Fruit fly (Drosophila melanogaster) Kc167 (cell line): ENCODE results near the gene CG11498.

Experiments used
- Myc ChIP-seq: fragments of >200 bp; optimal IDR thresholded peaks from 2 replicates; lab custom pipeline; 2017; ENCODE audit warnings: missing external identifiers
- Sin3A ChIP-seq: fragments of >200 bp; optimal IDR thresholded peaks from 2 replicates; lab custom pipeline; 2018; ENCODE audit warnings: missing external identifiers
- h ChIP-seq: fragments of >200 bp; optimal IDR thresholded peaks from 3 replicates; lab custom pipeline; 2018; ENCODE audit warnings: missing external identifiers
- insv ChIP-seq: fragments of >200 bp; optimal IDR thresholded peaks from 3 replicates; lab custom pipeline; 2018; ENCODE audit warnings: missing external identifiers
- psq ChIP-seq: fragments of >200 bp; optimal IDR thresholded peaks from 2 replicates; lab custom pipeline; 2017; ENCODE audit warnings: missing external identifiers
- ttk ChIP-seq: sonication (Bioruptor generic); optimal IDR thresholded peaks from 2 replicates; lab custom pipeline; 2017; ENCODE audit warnings: missing external identifiers

CG11498 gene

DNA sequence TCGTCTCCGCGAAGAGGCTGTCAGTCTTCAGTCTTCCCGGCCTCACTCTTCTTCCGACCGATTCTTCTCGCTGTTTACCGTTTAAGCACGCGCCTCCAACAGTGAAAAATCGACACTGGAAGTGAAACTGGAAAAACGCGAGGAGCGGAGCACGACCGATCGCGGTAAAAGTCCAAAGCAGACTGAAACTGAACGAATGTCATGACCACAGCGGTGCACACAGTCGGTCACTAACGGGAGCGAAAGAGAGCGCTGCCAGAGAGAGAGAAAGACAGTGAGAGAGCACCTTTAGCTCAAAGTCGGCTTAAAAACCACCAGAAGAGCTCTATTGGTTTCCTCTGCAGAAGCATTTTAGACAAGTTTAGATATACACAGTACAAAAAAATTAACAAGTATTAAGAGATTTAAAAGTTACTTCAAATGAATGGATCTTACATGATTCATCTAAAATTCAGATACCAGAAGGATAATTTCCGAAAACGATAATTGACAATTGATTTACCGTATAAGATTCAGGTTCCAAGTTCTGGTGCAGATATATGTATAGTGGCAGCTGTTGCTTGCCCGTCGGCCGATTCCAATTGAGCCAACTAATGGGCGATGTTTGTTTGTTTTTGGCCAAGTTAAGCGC lies at the start of gene CG11498:
Gene CG11498, minus strand, starts transcription at position 162 of the 631 bp plus-strand sequence.
- no peak for TF ChIP-seq insv
- no peak for TF ChIP-seq h (lab: Kevin White, UChicago)
- TF ChIP-seq ttk (lab: Kevin White, UChicago): no peak
- TF ChIP-seq Myc (lab: Kevin White, UChicago): no peak
- TF ChIP-seq Sin3A: no peak
- TF ChIP-seq psq (lab: Kevin White, UChicago): no peak

DNA sequence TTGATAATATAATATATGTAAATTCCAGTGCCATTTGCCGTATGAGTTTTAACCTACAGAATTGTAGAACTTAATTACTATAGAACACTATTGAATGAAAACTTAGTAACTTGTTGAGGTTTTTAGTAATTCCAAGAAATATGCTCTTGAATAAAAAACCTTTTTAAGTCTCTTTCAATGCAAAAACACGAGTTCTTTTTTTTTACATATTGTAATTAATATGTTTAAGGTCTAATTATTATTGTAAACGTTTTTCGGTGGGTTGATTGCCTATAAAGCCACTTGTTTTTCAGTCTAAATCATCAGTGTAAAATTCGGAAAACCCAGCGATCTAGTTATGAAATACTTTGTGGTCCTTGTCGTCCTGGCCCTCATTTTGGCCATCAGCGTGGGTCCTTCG lies 49.4 kb upstream of the CG11498 start, which contains the start of gene Anp:
Gene Anp, plus strand, starts transcription at position 301 of the 400 bp plus-strand sequence.
- no peak for TF ChIP-seq insv
- no peak for TF ChIP-seq h (lab: Kevin White, UChicago)
- no peak for TF ChIP-seq Sin3A
- no peak for TF ChIP-seq ttk (lab: Kevin White, UChicago)
- no peak for TF ChIP-seq Myc (lab: Kevin White, UChicago)
- no peak for TF ChIP-seq psq (lab: Kevin White, UChicago)

DNA sequence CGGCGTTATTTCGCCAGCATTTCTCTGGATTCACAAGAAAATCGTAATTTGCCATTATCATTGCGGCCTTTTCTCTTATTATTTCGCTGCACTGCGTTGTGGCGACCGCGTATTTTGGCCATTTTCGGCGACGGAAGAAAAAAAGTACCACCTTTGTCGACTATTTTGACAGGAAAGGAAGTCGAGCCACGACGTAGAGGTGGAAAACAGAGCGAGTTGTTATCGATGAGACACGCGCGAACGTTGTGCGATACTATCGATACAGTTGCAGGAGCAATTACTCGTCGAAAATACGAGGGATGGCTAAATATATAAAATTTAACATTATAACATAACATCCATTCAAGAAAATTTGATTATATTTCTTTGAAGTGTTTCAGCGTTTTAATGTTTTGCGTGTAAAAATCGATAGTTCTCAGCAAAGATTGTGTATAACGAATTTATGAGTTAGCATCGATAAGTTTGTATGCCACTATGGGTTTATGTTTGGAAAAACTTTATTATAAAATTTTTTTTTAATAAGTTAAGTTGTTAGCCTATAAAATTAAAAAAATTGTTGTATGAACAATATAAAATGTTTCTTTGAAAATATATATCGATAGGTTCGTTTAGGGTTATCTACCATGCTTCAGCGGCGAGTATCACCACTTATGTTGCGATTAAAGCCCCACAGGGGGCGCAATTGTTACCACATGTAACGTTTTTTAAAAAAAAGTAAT lies 48.7 kb upstream of the CG11498 start, which contains the start of gene RpS7:
Gene RpS7, minus strand, starts transcription at position 255 of the 719 bp plus-strand sequence.
- TF ChIP-seq Sin3A: no peak
- no peak for TF ChIP-seq insv
- no peak for TF ChIP-seq ttk (lab: Kevin White, UChicago)
- no peak for TF ChIP-seq Myc (lab: Kevin White, UChicago)
- TF ChIP-seq psq (lab: Kevin White, UChicago): no peak
- no peak for TF ChIP-seq h (lab: Kevin White, UChicago)

DNA sequence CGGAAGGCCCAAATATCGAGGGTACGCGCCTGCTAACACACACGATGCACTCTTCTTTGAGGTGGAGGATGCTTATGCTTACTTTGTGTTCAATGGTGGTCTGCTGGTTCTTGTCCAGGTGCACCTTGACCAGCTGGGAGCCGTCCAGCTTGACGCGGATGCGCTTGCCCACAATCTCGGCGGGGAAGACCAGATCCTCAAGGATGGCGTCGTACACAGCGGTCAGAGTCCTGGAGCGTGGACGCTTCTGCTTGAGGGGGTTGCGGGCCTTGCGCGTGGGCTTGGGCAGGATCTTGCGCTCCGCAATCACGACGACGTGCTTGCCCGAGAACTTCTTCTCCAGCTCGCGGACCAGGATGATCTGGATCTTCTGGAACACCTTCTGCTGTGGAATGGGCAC lies 47.7 kb upstream of the CG11498 start:
- TF ChIP-seq ttk (lab: Kevin White, UChicago) (no peak), Sin3A (no peak), Myc (lab: Kevin White, UChicago) (no peak), h (lab: Kevin White, UChicago) (no peak), psq (lab: Kevin White, UChicago) (no peak), insv (no peak)

DNA sequence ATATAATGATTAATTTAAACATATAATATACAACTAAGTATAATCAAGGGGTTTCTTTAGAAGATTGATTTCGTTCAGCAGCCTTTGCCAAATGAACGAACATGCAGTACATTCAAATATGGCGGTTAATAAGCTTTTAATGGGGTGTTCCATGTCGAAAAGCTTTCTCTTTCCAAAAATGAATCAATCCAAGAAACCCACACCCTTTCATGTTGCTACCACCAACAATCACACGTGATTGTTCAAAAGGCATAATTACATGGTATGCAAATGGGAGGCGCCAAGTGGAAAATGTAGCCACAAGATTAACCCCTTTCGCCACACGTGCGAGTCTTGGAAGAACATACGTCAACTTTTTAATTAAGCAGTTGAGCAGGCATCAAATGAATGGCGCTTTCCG lies 45.7 kb upstream of the CG11498 start:
- TF ChIP-seq psq (lab: Kevin White, UChicago) (no peak), ttk (lab: Kevin White, UChicago) (no peak), insv (no peak), h (lab: Kevin White, UChicago) (no peak), Myc (lab: Kevin White, UChicago) (no peak), Sin3A (no peak)

DNA sequence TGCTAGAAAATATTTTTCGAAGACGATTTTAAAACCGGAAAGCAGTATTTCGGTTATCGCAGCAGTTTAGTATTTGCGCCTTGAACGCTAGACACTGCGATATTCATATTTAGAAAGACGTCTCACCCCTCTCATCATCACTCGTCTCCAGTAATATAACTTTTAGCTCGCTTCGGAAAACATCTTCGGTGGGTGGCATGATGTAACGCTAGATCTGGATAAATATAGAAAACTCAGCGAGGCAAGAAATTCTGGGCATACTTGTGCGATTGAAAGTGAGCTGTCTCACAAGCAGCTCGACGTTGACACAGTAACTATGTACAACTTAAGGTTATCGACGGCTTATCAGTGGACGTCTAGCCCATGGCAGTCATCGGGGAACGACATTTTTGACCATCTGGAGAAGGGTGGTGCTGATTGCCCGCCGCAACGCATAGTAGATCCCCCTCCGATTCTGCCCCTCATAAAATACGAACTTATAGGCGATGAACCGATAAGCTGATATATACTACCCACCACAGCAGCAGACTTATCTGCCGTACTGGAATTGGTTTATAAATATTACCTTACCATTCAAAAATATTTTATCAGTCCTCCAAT lies 43.8 kb upstream of the CG11498 start:
- no peak for TF ChIP-seq h (lab: Kevin White, UChicago)
- no peak for TF ChIP-seq insv
- TF ChIP-seq psq (lab: Kevin White, UChicago): no peak
- TF ChIP-seq Sin3A: no peak
- no peak for TF ChIP-seq Myc (lab: Kevin White, UChicago)
- TF ChIP-seq ttk (lab: Kevin White, UChicago): no peak

DNA sequence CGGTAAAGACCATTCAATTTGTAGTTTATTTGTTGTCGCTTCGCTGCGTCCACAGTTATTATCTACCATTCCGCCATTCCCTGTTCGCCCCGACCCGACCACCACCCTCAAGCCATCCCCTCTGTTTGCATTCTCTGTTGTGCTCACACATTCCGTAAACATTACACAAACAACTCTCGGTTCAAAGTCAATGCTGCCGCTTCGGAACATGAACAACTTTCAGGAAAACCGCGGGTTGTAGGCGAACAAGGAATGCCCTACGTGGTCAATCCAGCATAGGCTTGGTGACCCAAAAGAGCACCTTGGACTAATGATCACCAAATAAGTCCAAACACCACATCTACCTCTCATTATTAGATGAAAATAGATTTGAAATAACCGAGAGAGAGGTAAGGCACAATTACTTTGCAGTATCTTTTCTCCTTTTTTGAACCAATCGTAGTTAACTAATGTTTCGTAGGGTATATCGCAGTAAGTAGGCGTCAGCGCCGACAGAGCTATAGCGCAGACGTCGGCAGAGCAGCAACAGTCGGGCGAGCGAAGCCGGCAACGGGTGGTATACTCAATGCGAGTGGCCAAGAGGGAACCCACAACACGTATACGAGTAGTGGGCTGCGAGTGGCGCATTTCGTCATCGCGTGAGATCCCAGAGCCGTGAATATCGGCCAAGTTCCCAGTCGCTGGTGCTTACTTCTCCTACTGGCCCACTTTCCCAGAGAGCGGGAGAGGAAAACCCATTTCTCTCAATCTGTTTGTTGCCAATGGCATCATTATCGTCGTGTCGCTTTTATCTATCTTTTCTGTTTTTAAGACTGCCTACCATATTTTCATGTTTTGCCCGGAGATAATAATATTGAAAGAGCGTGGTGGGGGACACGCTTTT lies 43.1 kb upstream of the CG11498 start:
- TF ChIP-seq Sin3A (no peak), insv (no peak), Myc (lab: Kevin White, UChicago) (no peak), psq (lab: Kevin White, UChicago) (no peak), ttk (lab: Kevin White, UChicago) (no peak), h (lab: Kevin White, UChicago) (no peak)

DNA sequence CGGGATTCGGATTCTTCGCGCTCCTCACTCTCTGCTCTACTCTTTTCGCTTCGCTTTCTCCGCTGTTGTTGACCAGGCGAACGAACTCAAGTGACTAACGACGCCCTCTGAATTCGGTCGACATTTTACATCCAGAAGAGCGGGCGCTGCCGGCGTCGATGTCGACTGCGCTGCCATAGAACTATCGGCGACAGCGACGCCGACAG lies 42.5 kb upstream of the CG11498 start, which contains the start of gene CG9743:
Gene CG9743, minus strand, starts transcription at position 101 of the 206 bp plus-strand sequence.
- TF ChIP-seq ttk (lab: Kevin White, UChicago) (no peak), Myc (lab: Kevin White, UChicago) (no peak), Sin3A (no peak), psq (lab: Kevin White, UChicago) (no peak), h (lab: Kevin White, UChicago) (no peak), insv (no peak)

DNA sequence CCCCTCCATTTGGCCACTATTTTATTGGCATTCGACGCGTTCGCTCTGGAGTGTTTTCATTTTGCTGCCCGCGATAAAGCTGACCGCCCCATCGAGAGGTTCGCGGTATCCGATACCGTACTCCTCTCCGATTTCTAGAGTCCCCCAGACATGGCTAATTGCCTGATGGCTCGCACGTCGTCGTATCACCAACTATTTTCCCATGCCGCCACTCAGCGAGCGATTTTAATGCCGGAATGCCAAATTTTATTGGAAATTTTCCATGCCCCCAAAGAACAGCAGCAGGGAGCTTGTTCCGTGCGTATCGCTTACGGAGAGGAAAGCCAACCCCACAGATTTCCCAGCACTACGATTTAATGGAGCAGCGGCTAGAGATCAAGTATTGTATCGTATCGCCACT lies 40.8 kb upstream of the CG11498 start:
- TF ChIP-seq Myc (lab: Kevin White, UChicago) (no peak), ttk (lab: Kevin White, UChicago) (no peak), h (lab: Kevin White, UChicago) (no peak), insv (no peak), psq (lab: Kevin White, UChicago) (no peak)

DNA sequence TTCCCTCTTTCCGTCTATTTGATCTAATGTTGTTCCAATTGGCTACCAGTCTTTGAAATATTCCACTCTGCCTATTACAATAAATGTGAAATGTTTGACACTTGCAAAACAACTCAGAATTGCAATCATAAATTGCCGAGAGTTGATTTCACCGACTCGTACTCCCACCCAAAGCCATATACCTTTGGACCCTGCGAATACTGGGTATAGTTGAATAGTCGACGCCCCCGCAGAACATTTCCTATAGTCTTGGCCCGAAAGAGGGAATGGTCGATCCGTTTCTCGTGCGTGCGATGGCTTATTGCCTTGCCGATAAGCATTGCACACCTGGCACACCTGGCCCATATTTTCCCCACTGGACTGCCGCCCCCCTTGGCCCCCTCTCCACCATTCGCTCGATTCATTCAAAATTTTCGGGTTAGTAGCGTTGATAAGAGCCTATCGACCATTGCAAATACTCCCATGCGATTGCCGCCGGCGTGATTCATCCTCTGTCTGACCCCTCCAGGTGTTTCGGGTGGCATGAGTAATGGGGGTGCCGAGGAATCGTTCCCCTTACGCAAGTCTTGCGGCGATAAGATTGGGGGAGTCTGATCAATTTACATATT lies 39.9 kb upstream of the CG11498 start:
- TF ChIP-seq psq (lab: Kevin White, UChicago): no peak
- no peak for TF ChIP-seq Myc (lab: Kevin White, UChicago)
- TF ChIP-seq h (lab: Kevin White, UChicago): no peak
- TF ChIP-seq insv: no peak
- no peak for TF ChIP-seq Sin3A

DNA sequence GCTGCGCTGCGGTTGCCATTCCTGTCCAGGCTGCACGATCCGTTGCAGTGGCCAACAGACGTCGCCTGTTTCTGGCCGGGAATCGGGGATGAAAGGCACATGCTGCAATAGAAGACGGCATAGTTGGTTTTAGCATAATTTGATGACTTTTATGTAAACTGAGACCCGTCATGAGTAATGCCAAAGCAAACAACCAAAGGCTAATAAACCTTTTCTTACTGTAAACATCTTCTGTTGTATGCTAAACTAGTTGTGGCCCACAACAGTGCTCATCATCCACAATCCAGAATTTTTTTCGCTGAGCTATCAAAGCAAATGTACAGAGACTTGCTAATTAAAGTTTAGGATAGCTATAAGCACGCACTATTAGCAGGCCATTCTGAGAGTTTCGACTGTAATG lies 38.5 kb upstream of the CG11498 start:
- TF ChIP-seq Sin3A (no peak), h (lab: Kevin White, UChicago) (no peak), ttk (lab: Kevin White, UChicago) (no peak), insv (no peak), psq (lab: Kevin White, UChicago) (no peak), Myc (lab: Kevin White, UChicago) (no peak)
